Worm (Caenorhabditis elegans) whole organism, L3 larva: ENCODE results near the gene fbxa-53.
"Not testable (repeated sequence)": the region's sequence is repeated elsewhere in the genome, so short reads cannot be mapped to it uniquely, and the experiment has no call there.

Source experiments
- R02D3.7 ChIP-seq: fragments of 150-350 bp; optimal IDR thresholded peaks from 2 replicates; lab custom pipeline; 2014; ENCODE audit warnings: missing biosample characterization, missing genetic modification characterization
- aly-2 ChIP-seq: fragments of 150-350 bp; optimal IDR thresholded peaks from 2 replicates; lab custom pipeline; 2014; ENCODE audit warnings: missing biosample characterization, missing genetic modification characterization
- ama-1 ChIP-seq: fragments of 150-350 bp; optimal IDR thresholded peaks from 2 replicates; lab custom pipeline; 2018
- ceh-16 ChIP-seq: sonication (generic microtip); optimal IDR thresholded peaks from 2 replicates; lab custom pipeline; 2017; ENCODE audit warnings: missing biosample characterization, missing genetic modification characterization
- ceh-82 ChIP-seq: fragments of 150-350 bp; optimal IDR thresholded peaks from 2 replicates; lab custom pipeline; 2014; ENCODE audit warnings: missing biosample characterization, missing genetic modification characterization
- daf-12 ChIP-seq: fragments of 150-350 bp; optimal IDR thresholded peaks from 2 replicates; lab custom pipeline; 2014; ENCODE audit warnings: missing biosample characterization, missing genetic modification reagents, missing genetic modification characterization
- egl-27 ChIP-seq: sonication (generic microtip); optimal IDR thresholded peaks from 4 replicates; lab custom pipeline; 2017; ENCODE audit warnings: missing biosample characterization, missing genetic modification reagents, missing genetic modification characterization
- egl-5 ChIP-seq: fragments of 150-350 bp; optimal IDR thresholded peaks from 2 replicates; lab custom pipeline; 2017; ENCODE audit warnings: missing biosample characterization, missing genetic modification reagents, missing genetic modification characterization, inconsistent platforms
- elt-1 ChIP-seq: fragments of 150-350 bp; optimal IDR thresholded peaks from 2 replicates; lab custom pipeline; 2014; ENCODE audit warnings: missing biosample characterization, missing genetic modification characterization
- elt-2 ChIP-seq: sonication (generic microtip); optimal IDR thresholded peaks from 2 replicates; lab custom pipeline; 2016; ENCODE audit warnings: missing genetic modification reagents, mild to moderate bottlenecking, missing genetic modification characterization, missing compliant biosample characterization
- elt-3 ChIP-seq, 3 experiments: fragments of 150-350 bp in 1 of 3; sonication (generic microtip) in 2 of 3; optimal IDR thresholded peaks; 2 replicates in 2 of 3; 4 replicates in 1 of 3; lab custom pipeline; 2014 to 2017; ENCODE audit warnings: missing biosample characterization in 3 of 3, missing genetic modification characterization in 3 of 3
- eor-1 ChIP-seq, 2 experiments: fragments of 150-350 bp; optimal IDR thresholded peaks; 2 replicates each; lab custom pipeline; 2014 to 2018; ENCODE audit warnings: missing biosample characterization in 2 of 2, missing genetic modification characterization in 2 of 2
- fkh-10 ChIP-seq: sonication (generic microtip); optimal IDR thresholded peaks from 2 replicates; lab custom pipeline; 2017; ENCODE audit warnings: missing biosample characterization, missing genetic modification reagents, missing genetic modification characterization
- fkh-2 ChIP-seq: fragments of 150-350 bp; optimal IDR thresholded peaks from 2 replicates; lab custom pipeline; 2014; ENCODE audit warnings: missing biosample characterization, missing genetic modification reagents, missing genetic modification characterization
- hmg-11 ChIP-seq: sonication (generic microtip); optimal IDR thresholded peaks from 2 replicates; lab custom pipeline; 2016; ENCODE audit warnings: missing genetic modification characterization, missing compliant biosample characterization
- lin-15B ChIP-seq: fragments of 150-350 bp; optimal IDR thresholded peaks from 2 replicates; lab custom pipeline; 2014; ENCODE audit warnings: missing biosample characterization, missing genetic modification characterization
- mdl-1 ChIP-seq: fragments of 150-350 bp; optimal IDR thresholded peaks from 2 replicates; lab custom pipeline; 2014; ENCODE audit warnings: missing biosample characterization, missing genetic modification characterization
- mml-1 ChIP-seq: fragments of 150-350 bp; sonication (generic microtip); optimal IDR thresholded peaks from 3 replicates; lab custom pipeline; 2014; ENCODE audit warnings: missing biosample characterization, missing genetic modification characterization
- nfya-1 ChIP-seq: sonication (generic microtip); optimal IDR thresholded peaks from 2 replicates; lab custom pipeline; 2017; ENCODE audit warnings: missing genetic modification characterization, mild to moderate bottlenecking, missing compliant biosample characterization, antibody characterized with exemption, moderate library complexity; ENCODE audit not compliant: insufficient read depth
- nhr-12 ChIP-seq: fragments of 150-350 bp; optimal IDR thresholded peaks from 2 replicates; lab custom pipeline; 2014; ENCODE audit warnings: missing biosample characterization, missing genetic modification characterization
- nhr-23 ChIP-seq: fragments of 150-350 bp; optimal IDR thresholded peaks from 2 replicates; lab custom pipeline; 2014; ENCODE audit warnings: missing biosample characterization, missing genetic modification reagents, missing genetic modification characterization
- nhr-237 ChIP-seq: fragments of 150-350 bp; optimal IDR thresholded peaks from 2 replicates; lab custom pipeline; 2014; ENCODE audit warnings: missing biosample characterization, missing genetic modification characterization
- nhr-28 ChIP-seq: fragments of 150-350 bp; optimal IDR thresholded peaks from 2 replicates; lab custom pipeline; 2014; ENCODE audit warnings: missing biosample characterization, missing genetic modification characterization
- pha-4 ChIP-seq: fragments of 150-350 bp; optimal IDR thresholded peaks from 2 replicates; lab custom pipeline; 2014; ENCODE audit warnings: missing biosample characterization, missing genetic modification reagents, missing genetic modification characterization
- pqm-1 ChIP-seq: fragments of 150-350 bp; optimal IDR thresholded peaks from 2 replicates; lab custom pipeline; 2017; ENCODE audit warnings: missing biosample characterization, missing genetic modification characterization, inconsistent platforms
- skn-1 ChIP-seq: fragments of 150-350 bp; optimal IDR thresholded peaks from 2 replicates; lab custom pipeline; 2014; ENCODE audit warnings: missing biosample characterization, missing genetic modification characterization
- snpc-4 ChIP-seq: fragments of 150-350 bp; optimal IDR thresholded peaks from 2 replicates; lab custom pipeline; 2014; ENCODE audit warnings: missing biosample characterization, missing genetic modification characterization
- tbx-2 ChIP-seq: sonication (generic microtip); optimal IDR thresholded peaks from 2 replicates; lab custom pipeline; 2016; ENCODE audit warnings: mild to moderate bottlenecking, missing genetic modification characterization, missing compliant biosample characterization
- zag-1 ChIP-seq: fragments of 150-350 bp; optimal IDR thresholded peaks from 2 replicates; lab custom pipeline; 2014; ENCODE audit warnings: missing biosample characterization, missing genetic modification characterization
- ztf-4 ChIP-seq: fragments of 150-350 bp; optimal IDR thresholded peaks from 2 replicates; lab custom pipeline; 2014; ENCODE audit warnings: missing biosample characterization, missing genetic modification characterization

The fbxa-53 gene

ce11 chrX:1718479-1718878 is at the start of gene fbxa-53:
fbxa-53 (minus strand) TSS chrX:1718579.
- TF ChIP-seq nhr-28 (tag; lab: Kevin White, UChicago) (no peak), nhr-237 (no peak), elt-2 (no peak), ceh-82 (no peak)

DNA sequence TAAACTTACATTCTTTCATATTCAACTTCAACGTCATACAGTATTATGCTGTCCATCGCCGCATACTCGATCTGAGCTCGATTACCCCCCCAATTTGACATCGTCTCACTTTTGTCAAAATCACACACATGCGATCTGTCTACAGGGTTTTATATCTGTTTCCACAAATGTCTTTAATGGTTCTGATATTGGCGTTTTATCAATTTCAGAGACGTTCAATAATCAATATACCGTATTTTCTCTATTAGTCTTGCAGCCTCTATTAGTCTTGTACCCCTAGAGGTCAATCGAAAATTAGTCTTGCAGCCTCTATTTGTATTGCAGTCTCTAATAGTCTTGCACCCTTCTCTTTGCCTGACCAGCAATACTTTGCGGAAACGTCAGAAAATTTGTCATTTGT is 30.1 kb upstream of the fbxa-53 start, which contains the start of gene Y75D11A.6:
TSS of gene Y75D11A.6 (minus strand) at position 101 of the 400 bp plus-strand sequence.
- TF ChIP-seq mdl-1, elt-1, pqm-1 (tag; lab: Kevin White, UChicago): not testable (repeated sequence)

- TF ChIP-seq ama-1; aly-2 (tag; lab: Kevin White, UChicago); mml-1 (tag; lab: Kevin White, UChicago): not testable (repeated sequence)
- TF ChIP-seq, all 47 proteins: peak for 0; not testable (repeated sequence) for 47
Observed at ce11 chrX:1746117-1746516, 27.7 kb upstream of the fbxa-53 start, which contains the start of gene Y75D11A.3. Y75D11A.3 (minus strand) TSS chrX:1746217.

- TF ChIP-seq ceh-16, nfya-1, hmg-11 (tag; lab: Kevin White, UChicago): not testable (repeated sequence)
Observed at ce11 chrX:1742530-1742929, 24.2 kb upstream of the fbxa-53 start, which contains the start of gene Y75D11A.2. Y75D11A.2 (plus strand) TSS chrX:1742830.

DNA sequence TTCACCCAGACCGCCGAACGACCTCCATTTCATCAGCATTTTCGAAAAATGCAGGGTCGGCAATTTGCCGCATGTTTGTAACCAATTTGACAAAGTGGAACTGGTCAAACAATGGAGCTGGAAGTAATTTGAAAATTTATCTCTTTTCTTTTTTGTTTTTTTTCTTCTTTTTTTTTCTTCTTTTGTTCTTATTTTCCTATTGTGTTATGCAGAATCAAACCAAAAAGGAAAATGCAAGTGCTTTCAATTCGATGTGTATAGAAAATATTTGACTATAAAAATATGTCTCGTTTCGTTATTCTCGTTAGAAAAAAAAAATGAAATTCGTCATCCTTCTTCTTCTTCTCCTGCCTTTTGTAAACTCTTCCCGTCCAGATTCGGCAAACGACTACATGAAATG is 19.2 kb upstream of the fbxa-53 start, which contains the start of gene F07G6.10:
TSS of gene F07G6.10 (plus strand) at position 301 of the 400 bp plus-strand sequence.
- no peak for TF ChIP-seq snpc-4 (tag; lab: Kevin White, UChicago)
- no peak for TF ChIP-seq aly-2 (tag; lab: Kevin White, UChicago)
- no peak for TF ChIP-seq skn-1 (tag; lab: Kevin White, UChicago)
- TF ChIP-seq daf-12 (tag; lab: Kevin White, UChicago), result no peak
- no peak for TF ChIP-seq ztf-4
- TF ChIP-seq elt-3 (tag; optimal IDR thresholded peaks at IDR 0.05; lab: Kevin White, UChicago), result no peak
- no peak for TF ChIP-seq eor-1 (tag; optimal IDR thresholded peaks at IDR 0.05; lab: Kevin White, UChicago)
- no peak for TF ChIP-seq fkh-2 (tag; lab: Kevin White, UChicago)
- TF ChIP-seq nhr-23 (tag; lab: Kevin White, UChicago), result no peak
- TF ChIP-seq ceh-16 (tag; lab: Kevin White, UChicago), result no peak
- TF ChIP-seq R02D3.7 (tag; lab: Kevin White, UChicago), result no peak
- no peak for TF ChIP-seq elt-1 (tag; lab: Kevin White, UChicago)
- no peak for TF ChIP-seq lin-15B (tag; lab: Kevin White, UChicago)
- TF ChIP-seq pqm-1 (tag; lab: Kevin White, UChicago), result no peak
- TF ChIP-seq egl-5 (tag; lab: Kevin White, UChicago), result no peak
- TF ChIP-seq hmg-11 (tag; lab: Kevin White, UChicago), result no peak
- no peak for TF ChIP-seq pha-4

ce11 chrX:1735941-1736340 is 17.6 kb upstream of the fbxa-53 start, which contains the start of gene F07G6.12:
F07G6.12 (plus strand) TSS chrX:1736241.
- no peak for TF ChIP-seq mdl-1 (tag; lab: Kevin White, UChicago)
- no peak for TF ChIP-seq fkh-10
- no peak for TF ChIP-seq nhr-12 (tag; lab: Kevin White, UChicago)
- no peak for TF ChIP-seq tbx-2 (tag; lab: Kevin White, UChicago)
- no peak for TF ChIP-seq egl-27 (tag; lab: Kevin White, UChicago)
- no peak for TF ChIP-seq R02D3.7 (tag; lab: Kevin White, UChicago)

ce11 chrX:1729558-1729957 is 11.2 kb upstream of the fbxa-53 start, which contains the start of gene dgn-3:
dgn-3 (plus strand) TSS chrX:1729858.
- TF ChIP-seq pqm-1 (tag; lab: Kevin White, UChicago), result no peak
- TF ChIP-seq snpc-4 (tag; lab: Kevin White, UChicago), result no peak
- no peak for TF ChIP-seq zag-1 (tag; lab: Kevin White, UChicago)
